Worm (Caenorhabditis elegans) whole organism, L1 larva: ENCODE measurements around the gene srlf-21.

Experiments used
- dpl-1 ChIP-seq, 3 experiments: fragments of 150-350 bp in 2 of 3; sonication (generic microtip) in 1 of 3; optimal IDR thresholded peaks; 2 replicates each; lab custom pipeline; 2014 to 2017; ENCODE audit warnings: missing biosample characterization in 3 of 3, missing genetic modification characterization in 3 of 3, missing genetic modification reagents in 3 of 3
- fkh-10 ChIP-seq: sonication (generic microtip); optimal IDR thresholded peaks from 2 replicates; lab custom pipeline; 2017; ENCODE audit warnings: missing biosample characterization, missing genetic modification reagents, missing genetic modification characterization
- fos-1 ChIP-seq: fragments of 150-350 bp; optimal IDR thresholded peaks from 2 replicates; lab custom pipeline; 2014; ENCODE audit warnings: missing biosample characterization, missing genetic modification characterization
- lin-14 ChIP-seq: fragments of 200-800 bp; sonication (Bioruptor generic); optimal IDR thresholded peaks from 2 replicates; lab custom pipeline; 2018; ENCODE audit warnings: mild to moderate bottlenecking, missing genetic modification characterization, moderate library complexity, missing compliant biosample characterization
- lsy-2 ChIP-seq, 2 experiments: fragments of 150-350 bp; optimal IDR thresholded peaks; 2 replicates each; lab custom pipeline; 2014; ENCODE audit warnings: missing biosample characterization in 2 of 2, missing genetic modification characterization in 2 of 2
- nhr-11 ChIP-seq: fragments of 150-350 bp; optimal IDR thresholded peaks from 2 replicates; lab custom pipeline; 2014; ENCODE audit warnings: missing biosample characterization, missing genetic modification characterization
- nhr-76 ChIP-seq: sonication (generic microtip); optimal IDR thresholded peaks from 2 replicates; lab custom pipeline; 2017; ENCODE audit warnings: missing biosample characterization, missing genetic modification characterization
- nhr-77 ChIP-seq: fragments of 150-350 bp; optimal IDR thresholded peaks from 2 replicates; lab custom pipeline; 2014; ENCODE audit warnings: missing biosample characterization, missing genetic modification characterization
- nhr-90 ChIP-seq: sonication (generic microtip); optimal IDR thresholded peaks from 2 replicates; lab custom pipeline; 2016; ENCODE audit warnings: mild to moderate bottlenecking, missing genetic modification characterization, missing compliant biosample characterization; ENCODE audit not compliant: poor library complexity
- snpc-4 ChIP-seq: fragments of 150-350 bp; optimal IDR thresholded peaks from 2 replicates; lab custom pipeline; 2014; ENCODE audit warnings: missing biosample characterization, missing genetic modification characterization
- unc-62 ChIP-seq: fragments of 150-350 bp; optimal IDR thresholded peaks from 2 replicates; lab custom pipeline; 2014; ENCODE audit warnings: missing biosample characterization, missing genetic modification reagents, missing genetic modification characterization
- ztf-11 ChIP-seq, 2 experiments: sonication (generic microtip); optimal IDR thresholded peaks; 2 replicates each; lab custom pipeline; 2016 to 2017; ENCODE audit warnings: missing genetic modification characterization in 2 of 2, missing biosample characterization in 1 of 2, missing compliant biosample characterization in 1 of 2

ce11 chrV:854966-855365, 35.4 kb downstream of the srlf-21 start, which contains the start of gene K09C6.9:
- no peak for TF ChIP-seq nhr-77
- no peak for TF ChIP-seq lin-14 (GFP tag; lab: Kevin White, UChicago)
- no peak for TF ChIP-seq nhr-76 (tag; lab: Kevin White, UChicago)
- no peak for TF ChIP-seq nhr-11 (tag; lab: Kevin White, UChicago)
- TF ChIP-seq fos-1 (tag; lab: Kevin White, UChicago) = no peak
- TF ChIP-seq snpc-4 (tag; lab: Kevin White, UChicago) = no peak
- no peak for TF ChIP-seq nhr-90 (tag; lab: Kevin White, UChicago)
- no peak for TF ChIP-seq fkh-10 (GFP tag; lab: Kevin White, UChicago)
- no peak for TF ChIP-seq ztf-11 (tag; optimal IDR thresholded peaks at IDR 0.05; lab: Kevin White, UChicago)
- TF ChIP-seq unc-62 (GFP tag; lab: Kevin White, UChicago) = no peak
- no peak for TF ChIP-seq lsy-2 (tag; optimal IDR thresholded peaks at IDR 0.05; lab: Kevin White, UChicago)
- no peak for TF ChIP-seq dpl-1 (GFP tag; optimal IDR thresholded peaks at IDR 0.05; lab: Kevin White, UChicago)
